Worm (Caenorhabditis elegans): ENCODE data around the gene Y40B10B.1.

DNA sequence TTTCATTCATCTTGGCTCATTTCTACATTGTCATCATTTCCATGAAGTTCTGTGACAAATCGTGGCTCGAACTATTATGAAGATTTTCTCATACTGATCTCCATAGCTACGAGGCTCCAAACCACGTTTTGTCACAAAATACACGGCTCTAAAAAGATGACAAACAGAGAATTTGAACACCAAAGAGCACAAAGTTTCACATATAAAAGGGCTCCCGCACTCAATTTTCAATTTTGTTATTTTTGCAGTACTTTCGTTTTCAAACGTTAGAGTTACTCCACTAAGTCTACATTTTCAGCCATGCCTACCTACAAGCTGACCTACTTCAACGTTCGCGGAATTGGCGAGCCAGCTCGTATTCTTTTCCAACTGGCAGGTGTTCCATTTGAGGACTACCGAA is 40.0 kb downstream of the Y40B10B.1 start, which contains the start of gene gst-37:
- TF ChIP-seq nhr-237 (tag; optimal IDR thresholded peaks at IDR 0.05), result no peak
- TF ChIP-seq nhr-20 (tag; optimal IDR thresholded peaks at IDR 0.05), result no peak
- no peak for TF ChIP-seq fkh-8 (tag; optimal IDR thresholded peaks at IDR 0.05)
- TF ChIP-seq fkh-10 (GFP tag; optimal IDR thresholded peaks at IDR 0.05), result no peak
- no peak for TF ChIP-seq ceh-82 (tag; optimal IDR thresholded peaks at IDR 0.05)
- TF ChIP-seq dpl-1 (GFP tag; optimal IDR thresholded peaks at IDR 0.05), result no peak
- TF ChIP-seq unc-62 (GFP tag; optimal IDR thresholded peaks at IDR 0.05), result no peak
- TF ChIP-seq ama-1 (optimal IDR thresholded peaks at IDR 0.05), result no peak
- TF ChIP-seq elt-2 (tag; optimal IDR thresholded peaks at IDR 0.05), result no peak
- TF ChIP-seq sptf-1 (tag; optimal IDR thresholded peaks at IDR 0.05), result no peak
- no peak for TF ChIP-seq lir-3 (tag; optimal IDR thresholded peaks at IDR 0.05; ENCODE audit: poor library complexity)
- TF ChIP-seq nhr-76 (tag; optimal IDR thresholded peaks at IDR 0.05), result no peak
- TF ChIP-seq xbp-1 (tag; optimal IDR thresholded peaks at IDR 0.05), result no peak
- no peak for TF ChIP-seq ces-1 (GFP tag; optimal IDR thresholded peaks at IDR 0.05)
